Worm (Caenorhabditis elegans): ENCODE measurements around the gene sri-20.

Gene sri-20

DNA sequence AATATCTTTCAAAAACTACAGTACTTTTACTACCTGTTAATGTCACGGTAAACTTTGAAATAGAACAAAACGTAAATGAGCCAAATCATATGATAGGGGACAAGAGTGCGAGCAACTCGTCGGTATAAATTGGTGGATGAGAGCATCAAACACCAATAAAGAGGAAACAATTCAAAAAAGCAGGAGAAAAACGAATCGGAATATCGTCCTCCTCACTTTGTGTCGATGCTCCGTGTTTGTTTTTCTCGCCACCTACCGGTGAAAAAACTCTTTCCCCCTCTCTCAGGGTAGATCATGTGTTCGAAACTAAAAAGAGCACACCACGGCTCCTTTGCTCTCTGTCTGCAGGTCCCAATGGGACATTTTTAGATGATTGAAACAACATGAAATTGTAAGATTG, 40.3 kb upstream of the sri-20 start:
- TF ChIP-seq nfya-1 (tag; optimal IDR thresholded peaks at IDR 0.05; ENCODE audit: insufficient read depth) (no peak), jun-1 (tag; optimal IDR thresholded peaks at IDR 0.05) (no peak), daf-12 (tag; optimal IDR thresholded peaks at IDR 0.05) (no peak), pha-4 (tag; optimal IDR thresholded peaks at IDR 0.05) (peak; percentile 74), fkh-2 (tag; optimal IDR thresholded peaks at IDR 0.05) (no peak), R02D3.7 (tag; optimal IDR thresholded peaks at IDR 0.05) (no peak), lin-15B (tag; optimal IDR thresholded peaks at IDR 0.05) (no peak)

DNA sequence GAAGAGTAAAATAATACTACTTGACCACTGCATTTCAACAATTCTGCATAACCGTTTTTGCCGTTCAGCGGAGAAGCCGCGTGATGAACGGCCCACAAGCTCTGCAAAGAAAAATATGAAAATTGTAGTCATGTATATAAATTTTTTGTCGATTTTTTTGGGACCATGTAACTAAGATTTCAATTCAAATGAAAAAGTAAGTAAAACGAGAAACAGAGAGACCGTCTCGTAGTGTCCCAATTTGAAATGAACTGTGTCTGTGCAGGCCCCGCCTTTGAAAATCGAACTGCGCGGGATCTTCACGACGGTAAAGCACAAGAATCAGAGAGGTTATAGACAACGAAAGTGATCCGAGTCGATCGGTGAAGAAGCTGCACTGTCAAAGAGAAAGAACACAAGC, 36.3 kb upstream of the sri-20 start, which contains the start of gene crm-1:
Gene crm-1, minus strand, starts transcription at position 101 of the 400 bp plus-strand sequence.
- TF ChIP-seq hmg-11 (tag; optimal IDR thresholded peaks at IDR 0.05) (no peak), nhr-43 (tag; optimal IDR thresholded peaks at IDR 0.05; ENCODE audit: poor library complexity, severe bottlenecking) (no peak)

DNA sequence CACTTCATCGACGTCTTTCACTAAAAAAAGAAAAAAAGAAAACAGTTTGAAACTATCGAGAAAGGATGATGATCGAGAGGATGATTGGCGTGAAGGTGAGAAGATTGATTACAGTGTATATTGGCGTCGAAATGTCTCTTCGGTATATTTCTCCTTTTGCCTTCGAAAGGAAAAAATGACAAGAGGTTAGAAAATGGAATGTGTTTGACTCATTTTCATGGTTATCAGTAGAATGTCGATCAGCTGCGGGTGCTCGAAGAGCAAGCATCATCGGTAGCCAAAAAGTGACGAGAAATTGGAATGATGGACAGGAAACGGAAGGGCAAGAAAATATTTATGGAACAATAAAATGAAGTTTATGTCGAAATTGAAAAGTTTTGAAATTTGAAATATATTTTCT, 34.5 kb upstream of the sri-20 start:
- TF ChIP-seq elt-2 (tag; optimal IDR thresholded peaks at IDR 0.05), result peak; percentile 35
- no peak for TF ChIP-seq ceh-16 (tag; optimal IDR thresholded peaks at IDR 0.05)

- TF ChIP-seq fkh-10 (GFP tag; optimal IDR thresholded peaks at IDR 0.05) (no peak), zag-1 (tag; optimal IDR thresholded peaks at IDR 0.05) (no peak), egl-27 (tag; optimal IDR thresholded peaks at IDR 0.05) (no peak), nhr-23 (tag; optimal IDR thresholded peaks at IDR 0.05) (peak; percentile 65), nfya-1 (tag; optimal IDR thresholded peaks at IDR 0.05; ENCODE audit: insufficient read depth) (peak; percentile 53), nhr-43 (tag; optimal IDR thresholded peaks at IDR 0.05; ENCODE audit: poor library complexity, severe bottlenecking) (no peak), ceh-16 (tag; optimal IDR thresholded peaks at IDR 0.05) (no peak), nhr-12 (tag; optimal IDR thresholded peaks at IDR 0.05) (no peak), ztf-4 (tag; optimal IDR thresholded peaks at IDR 0.05) (no peak), pha-4 (tag; optimal IDR thresholded peaks at IDR 0.05) (peak; percentile 82), fos-1 (tag; optimal IDR thresholded peaks at IDR 0.05) (no peak), daf-12 (tag; optimal IDR thresholded peaks at IDR 0.05) (no peak), ceh-82 (tag; optimal IDR thresholded peaks at IDR 0.05) (no peak), ceh-9 (tag; optimal IDR thresholded peaks at IDR 0.05) (no peak), ama-1 (optimal IDR thresholded peaks at IDR 0.05) (no peak), nhr-25 (tag; optimal IDR thresholded peaks at IDR 0.05) (no peak), ZK546.5 (tag; optimal IDR thresholded peaks at IDR 0.05) (no peak), nhr-77 (tag; optimal IDR thresholded peaks at IDR 0.05) (no peak), lin-39 (tag; optimal IDR thresholded peaks at IDR 0.05) (no peak), unc-39 (tag; optimal IDR thresholded peaks at IDR 0.05) (no peak), ztf-11 (tag; optimal IDR thresholded peaks at IDR 0.05) (no peak), nhr-67 (tag; optimal IDR thresholded peaks at IDR 0.05) (no peak), tbx-2 (tag; optimal IDR thresholded peaks at IDR 0.05) (no peak), eor-1 (tag; optimal IDR thresholded peaks at IDR 0.05) (no peak), elt-3 (tag; optimal IDR thresholded peaks at IDR 0.05) (no peak), jun-1 (tag; optimal IDR thresholded peaks at IDR 0.05) (no peak), nhr-237 (tag; optimal IDR thresholded peaks at IDR 0.05) (no peak), nhr-11 (tag; optimal IDR thresholded peaks at IDR 0.05) (no peak), pqm-1 (tag; optimal IDR thresholded peaks at IDR 0.05) (no peak), R02D3.7 (tag; optimal IDR thresholded peaks at IDR 0.05) (no peak), snpc-4 (tag; optimal IDR thresholded peaks at IDR 0.05) (peak; percentile 67), aly-2 (tag; optimal IDR thresholded peaks at IDR 0.05) (no peak), nhr-28 (tag; optimal IDR thresholded peaks at IDR 0.05) (no peak), unc-62 (GFP tag; optimal IDR thresholded peaks at IDR 0.05) (no peak), lsy-12 (tag; optimal IDR thresholded peaks at IDR 0.05) (no peak), fkh-2 (tag; optimal IDR thresholded peaks at IDR 0.05) (no peak), hmg-11 (tag; optimal IDR thresholded peaks at IDR 0.05) (peak; percentile 13), mdl-1 (tag; optimal IDR thresholded peaks at IDR 0.05) (no peak), lin-15B (tag; optimal IDR thresholded peaks at IDR 0.05) (peak; percentile 69), elt-2 (tag; optimal IDR thresholded peaks at IDR 0.05) (no peak)
These were observed 29.9 kb upstream of the sri-20 start, which contains the start of gene arx-2 for ce11 chrV:10338305-10338992. Gene arx-2 (minus strand): TSS chrV:10338355.

All from whole organism, L3 larva.